Worm (Caenorhabditis elegans): Measurements from ENCODE around the gene str-35.
A peak's percentile ranks its signal among the peaks of the same experiment; 100 is the strongest.
"Not testable (repeated sequence)": the region's sequence is repeated elsewhere in the genome, so short reads cannot be mapped to it uniquely, and the experiment has no call there.

The str-35 gene

DNA sequence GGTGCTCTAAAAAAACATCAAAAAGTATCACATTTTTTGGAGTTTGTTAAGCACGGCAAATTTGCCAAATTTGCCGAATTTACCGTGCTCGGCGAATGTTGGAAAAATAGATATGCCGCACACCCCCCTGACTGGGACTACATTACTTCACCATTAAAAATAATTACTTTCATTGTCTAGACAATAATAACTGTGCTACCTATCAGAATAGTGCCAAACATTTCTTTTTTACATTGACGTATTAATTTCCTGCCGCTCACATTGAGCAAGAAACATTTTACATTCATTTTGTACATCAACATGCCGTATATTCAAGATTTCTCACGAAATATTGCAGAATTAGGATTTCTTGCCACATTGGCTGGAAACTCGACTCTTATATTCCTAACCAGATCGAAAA lies at the start of gene str-35:
Gene str-35, plus strand, starts transcription at position 301 of the 400 bp plus-strand sequence.
- TF ChIP-seq attf-6 (GFP tag; IDR thresholded peaks at IDR 0.05); lin-35 (GFP tag; optimal IDR thresholded peaks at IDR 0.05); snpc-1.3 (tag; optimal IDR thresholded peaks at IDR 0.05; ENCODE audit: insufficient read depth): not testable (repeated sequence)

- TF ChIP-seq F57A8.1 (GFP tag; optimal IDR thresholded peaks at IDR 0.05) (no peak), zfh-2 (GFP tag; conservative IDR thresholded peaks at IDR 0.05) (no peak), ccch-3 (GFP tag; optimal IDR thresholded peaks at IDR 0.05) (no peak), aptf-3 (GFP tag; IDR thresholded peaks at IDR 0.05) (no peak), bed-1 (GFP tag; IDR thresholded peaks at IDR 0.05) (no peak), hlh-12 (tag; optimal IDR thresholded peaks at IDR 0.05) (no peak)
Observed at ce11 chrV:4428202-4428601, 46.4 kb upstream of the str-35 start, which contains the start of gene Y47D7A.11. Gene Y47D7A.11, minus strand, starts transcription at chrV:4428302.

DNA sequence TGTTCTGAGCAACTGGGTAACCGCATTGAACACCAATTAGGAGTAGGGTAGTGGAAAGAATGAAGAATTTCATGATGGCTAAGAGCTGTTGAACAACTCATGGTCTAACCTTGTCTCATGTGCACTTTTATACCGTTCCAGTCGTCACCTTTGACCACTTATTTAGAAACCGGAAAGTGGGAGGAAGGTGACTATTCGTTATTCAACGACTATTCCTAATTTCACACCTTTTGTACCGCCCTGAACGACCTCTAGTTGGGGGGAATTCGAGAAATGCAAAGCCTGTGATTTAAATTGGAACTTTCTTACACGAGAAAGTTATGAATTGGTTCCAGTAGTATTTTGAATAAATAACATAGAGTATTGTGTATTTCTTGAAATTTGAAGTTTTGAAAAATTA lies 45.1 kb upstream of the str-35 start, which contains the start of gene Y47D7A.12:
Gene Y47D7A.12, minus strand, starts transcription at position 101 of the 400 bp plus-strand sequence.
- TF ChIP-seq zfh-2 (GFP tag; conservative IDR thresholded peaks at IDR 0.05) (no peak), rcor-1 (GFP tag; IDR thresholded peaks at IDR 0.05) (no peak), nhr-179 (tag; optimal IDR thresholded peaks at IDR 0.05) (no peak), madf-10 (tag; optimal IDR thresholded peaks at IDR 0.05) (no peak), nfyb-1 (GFP tag; IDR thresholded peaks at IDR 0.05) (no peak), ztf-22 (GFP tag; optimal IDR thresholded peaks at IDR 0.05) (no peak), dpl-1 (GFP tag; optimal IDR thresholded peaks at IDR 0.05) (no peak), snpc-1.3 (tag; optimal IDR thresholded peaks at IDR 0.05; ENCODE audit: insufficient read depth) (no peak)

DNA sequence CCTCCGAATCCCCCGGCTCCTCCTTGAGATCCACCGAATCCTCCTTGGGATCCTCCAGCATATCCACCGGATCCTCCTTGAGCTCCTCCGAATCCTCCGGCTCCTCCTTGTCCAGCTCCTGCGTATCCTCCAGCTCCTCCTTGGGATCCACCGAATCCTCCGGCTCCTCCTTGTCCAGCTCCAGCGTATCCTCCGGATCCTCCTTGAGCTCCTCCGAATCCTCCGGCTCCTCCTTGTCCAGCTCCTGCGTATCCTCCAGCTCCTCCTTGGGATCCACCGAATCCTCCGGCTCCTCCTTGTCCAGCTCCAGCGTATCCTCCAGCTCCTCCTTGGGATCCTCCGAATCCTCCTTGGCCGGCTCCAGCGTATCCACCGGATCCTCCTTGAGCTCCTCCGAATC lies 42.4 kb upstream of the str-35 start:
- peak; percentile 93 for TF ChIP-seq egrh-3 (GFP tag; IDR thresholded peaks at IDR 0.05)
- TF ChIP-seq zfh-2 (GFP tag; conservative IDR thresholded peaks at IDR 0.05), result peak; percentile 55

- TF ChIP-seq ztf-25 (GFP tag; IDR thresholded peaks at IDR 0.05), result 0 out of 2 replicates have a peak, but pooled peaks have one; percentile 49
- no peak for TF ChIP-seq lir-1 (GFP tag; conservative IDR thresholded peaks at IDR 0.05)
- no peak for TF ChIP-seq hsf-1 (GFP tag; IDR thresholded peaks at IDR 0.05)
- TF ChIP-seq F37B4.10 (GFP tag; IDR thresholded peaks at IDR 0.05), result 0 out of 2 replicates have a peak, but pooled peaks have one; percentile 28
- peak; percentile 64; the same call in 1 of the 2 replicates for TF ChIP-seq madf-3 (GFP tag; IDR thresholded peaks at IDR 0.05)
- peak; percentile 85 for TF ChIP-seq zfh-2 (GFP tag; conservative IDR thresholded peaks at IDR 0.05)
- TF ChIP-seq ztf-22 (GFP tag; optimal IDR thresholded peaks at IDR 0.05), result no peak
- TF ChIP-seq egrh-3 (GFP tag; IDR thresholded peaks at IDR 0.05), result peak; percentile 95
Observed at ce11 chrV:4432783-4433237, 41.8 kb upstream of the str-35 start, which contains the start of gene Y47D7A.15. Gene Y47D7A.15, minus strand, starts transcription at chrV:4433187.

- TF ChIP-seq egrh-3 (GFP tag; IDR thresholded peaks at IDR 0.05) (peak; percentile 93), F57A8.1 (GFP tag; optimal IDR thresholded peaks at IDR 0.05) (no peak), F33H1.4 (GFP tag; IDR thresholded peaks at IDR 0.05) (0 out of 2 replicates have a peak, but pooled peaks have one; percentile 24), unc-130 (GFP tag; optimal IDR thresholded peaks at IDR 0.05) (no peak), hlh-12 (tag; optimal IDR thresholded peaks at IDR 0.05) (no peak), ceh-79 (tag; optimal IDR thresholded peaks at IDR 0.05) (peak; percentile 22), attf-6 (GFP tag; IDR thresholded peaks at IDR 0.05) (no peak), zfh-2 (GFP tag; conservative IDR thresholded peaks at IDR 0.05) (peak; percentile 70)
Observed at ce11 chrV:4435411-4435981, 39.1 kb upstream of the str-35 start, which contains the start of gene Y47D7A.13. Gene Y47D7A.13, minus strand, starts transcription at chrV:4435927.

ce11 chrV:4437215-4437614 lies 37.4 kb upstream of the str-35 start:
- TF ChIP-seq C06A6.2 (GFP tag; conservative IDR thresholded peaks at IDR 0.05) (no peak), xnd-1 (tag; optimal IDR thresholded peaks at IDR 0.05) (no peak), snpc-3.4 (tag; optimal IDR thresholded peaks at IDR 0.05) (no peak), nhr-90 (tag; optimal IDR thresholded peaks at IDR 0.05) (no peak), K12H6.12 (tag; optimal IDR thresholded peaks at IDR 0.05) (no peak), zfh-2 (GFP tag; conservative IDR thresholded peaks at IDR 0.05) (no peak), bed-2 (GFP tag; IDR thresholded peaks at IDR 0.05) (no peak), snpc-1.1 (tag; optimal IDR thresholded peaks at IDR 0.05; ENCODE audit: insufficient read depth) (no peak), tbp1 (GFP tag; optimal IDR thresholded peaks at IDR 0.05) (no peak), ekl-4 (GFP tag; IDR thresholded peaks at IDR 0.05) (no peak), hlh-12 (tag; optimal IDR thresholded peaks at IDR 0.05) (no peak), efl-1 (GFP tag; optimal IDR thresholded peaks at IDR 0.05) (no peak), ceh-58 (GFP tag; IDR thresholded peaks at IDR 0.05) (no peak), sdz-38 (tag; optimal IDR thresholded peaks at IDR 0.05) (no peak)

Measured in whole organism, young adult.